Worm (Caenorhabditis elegans) whole organism, early embryonic: ENCODE data around the gene ctsa-1.2.

Experiments
- B0310.2 ChIP-seq: sonication (generic microtip); optimal IDR thresholded peaks from 2 replicates; lab custom pipeline; 2016; ENCODE audit warnings: mild to moderate bottlenecking, missing genetic modification characterization, missing compliant biosample characterization
- F13C5.2 ChIP-seq: sonication (generic microtip); optimal IDR thresholded peaks from 2 replicates; lab custom pipeline; 2017; ENCODE audit warnings: mild to moderate bottlenecking, missing genetic modification characterization, inconsistent platforms, missing compliant biosample characterization
- aly-1 ChIP-seq: sonication (generic microtip); optimal IDR thresholded peaks from 2 replicates; lab custom pipeline; 2016; ENCODE audit warnings: missing genetic modification characterization, missing compliant biosample characterization
- ama-1 ChIP-seq: fragments of 150-350 bp; optimal IDR thresholded peaks from 2 replicates; lab custom pipeline; 2014
- ceh-13 ChIP-seq: fragments of 200-800 bp; sonication (Bioruptor generic); optimal IDR thresholded peaks from 2 replicates; lab custom pipeline; 2018; ENCODE audit warnings: mild to moderate bottlenecking, missing genetic modification characterization, missing compliant biosample characterization
- ceh-36 ChIP-seq: sonication (generic microtip); optimal IDR thresholded peaks from 2 replicates; lab custom pipeline; 2016; ENCODE audit warnings: missing genetic modification characterization, inconsistent platforms, missing compliant biosample characterization
- ets-7 ChIP-seq: sonication (generic microtip); optimal IDR thresholded peaks from 2 replicates; lab custom pipeline; 2016; ENCODE audit warnings: missing genotype, missing genetic modification characterization, missing compliant biosample characterization
- flt-1 ChIP-seq: fragments of 200-800 bp; sonication (Bioruptor generic); IDR thresholded peaks from 2 replicates; pipeline ENCODE4 v1.3.6; 2022; ENCODE audit warnings: missing genetic modification characterization, missing compliant biosample characterization
- hmbx-1 ChIP-seq: sonication (generic microtip); optimal IDR thresholded peaks from 2 replicates; lab custom pipeline; 2016; ENCODE audit warnings: mild to moderate bottlenecking, missing genetic modification characterization, missing compliant biosample characterization
- hmg-4 ChIP-seq: fragments of 200-800 bp; sonication (Bioruptor generic); optimal IDR thresholded peaks from 2 replicates; lab custom pipeline; 2018; ENCODE audit warnings: mild to moderate bottlenecking, missing genetic modification characterization, missing compliant biosample characterization
- hnd-1 ChIP-seq: sonication (generic microtip); optimal IDR thresholded peaks from 2 replicates; lab custom pipeline; 2016; ENCODE audit warnings: missing genetic modification characterization, missing compliant biosample characterization
- pes-1 ChIP-seq: fragments of 200-800 bp; sonication (Bioruptor generic); IDR thresholded peaks from 2 replicates; pipeline ENCODE4 v1.3.6; 2022; ENCODE audit warnings: missing genetic modification reagents, missing genetic modification characterization, missing compliant biosample characterization
- scrt-1 ChIP-seq: fragments of 200-800 bp; sonication (Bioruptor generic); IDR thresholded peaks from 2 replicates; pipeline ENCODE4 v1.3.6; 2022; ENCODE audit warnings: missing genetic modification characterization, missing compliant biosample characterization
- sea-1 ChIP-seq: fragments of 200-800 bp; sonication (Bioruptor generic); conservative IDR thresholded peaks from 2 replicates; pipeline ENCODE4 v1.3.6; 2022; ENCODE audit warnings: missing genetic modification characterization, missing compliant biosample characterization
- tbx-11 ChIP-seq: fragments of 200-800 bp; sonication (Bioruptor generic); IDR thresholded peaks from 2 replicates; pipeline ENCODE4 v1.3.6; 2022; ENCODE audit warnings: missing genetic modification characterization, missing compliant biosample characterization
- tbx-37 ChIP-seq: fragments of 200-800 bp; sonication (Bioruptor generic); conservative IDR thresholded peaks from 2 replicates; pipeline ENCODE4 v1.3.6; 2022; ENCODE audit warnings: missing genetic modification reagents, missing genetic modification characterization, missing compliant biosample characterization
- tra-4 ChIP-seq: sonication (generic microtip); optimal IDR thresholded peaks from 2 replicates; lab custom pipeline; 2017; ENCODE audit warnings: missing genetic modification characterization, missing compliant biosample characterization

The ctsa-1.2 gene

DNA sequence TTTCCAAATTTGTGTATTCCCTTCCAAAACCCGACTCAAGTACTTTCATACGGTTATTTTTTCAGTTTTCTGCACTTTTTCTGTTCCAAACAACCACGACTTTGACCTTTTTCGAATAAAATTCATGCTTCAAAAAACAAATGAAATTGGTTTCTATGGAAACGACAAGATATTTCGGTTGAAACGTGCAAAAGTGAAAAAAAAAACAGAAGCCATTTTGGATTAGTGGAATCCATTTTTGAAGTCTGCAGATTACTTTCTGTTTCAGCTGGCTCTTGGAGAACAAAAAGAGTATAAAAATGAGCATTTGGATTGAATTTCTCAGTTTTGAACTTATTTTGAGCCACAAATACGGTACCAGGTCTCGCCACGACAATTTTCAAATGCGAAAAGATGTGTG, 17.0 kb upstream of the ctsa-1.2 start:
- TF ChIP-seq tra-4 (tag; lab: Kevin White, UChicago), result no peak
- no peak for TF ChIP-seq ceh-13 (GFP tag; lab: Kevin White, UChicago)
- no peak for TF ChIP-seq ceh-36 (tag; lab: Kevin White, UChicago)
- TF ChIP-seq aly-1 (tag; lab: Kevin White, UChicago), result no peak
- TF ChIP-seq pes-1, result no peak
- no peak for TF ChIP-seq sea-1 (GFP tag; lab: Robert Waterston, UW)
- no peak for TF ChIP-seq tbx-11 (GFP tag; lab: Robert Waterston, UW)
- no peak for TF ChIP-seq B0310.2 (tag; lab: Kevin White, UChicago)
- no peak for TF ChIP-seq hnd-1 (tag; lab: Kevin White, UChicago)
- TF ChIP-seq tbx-37, result no peak
- TF ChIP-seq scrt-1, result no peak
- no peak for TF ChIP-seq flt-1 (GFP tag; lab: Robert Waterston, UW)
- no peak for TF ChIP-seq hmg-4 (GFP tag; lab: Kevin White, UChicago)
- TF ChIP-seq ama-1 (lab: Kevin White, UChicago), result no peak

DNA sequence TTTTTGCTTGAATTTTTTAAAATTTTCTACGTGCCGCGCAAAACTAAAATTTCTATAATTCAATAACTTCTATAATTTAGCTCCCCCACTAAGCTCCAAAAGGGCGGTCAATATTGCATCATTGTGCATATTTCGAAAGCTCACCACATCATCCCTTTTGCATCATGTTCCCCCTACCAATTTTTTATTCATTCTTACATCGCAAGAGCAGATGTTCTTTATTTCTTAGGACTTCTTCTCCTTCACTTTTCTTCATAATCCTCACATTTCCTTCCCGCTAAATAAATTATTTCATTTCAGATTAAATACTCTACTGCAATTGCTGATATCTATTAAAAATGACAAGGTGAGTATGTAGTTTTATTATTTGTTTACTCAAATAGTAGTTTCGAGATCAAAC, 15.3 kb upstream of the ctsa-1.2 start, which contains the start of gene ldh-1:
ldh-1 (plus strand) TSS at position 301 of the 400 bp plus-strand sequence.
- TF ChIP-seq B0310.2 (tag; lab: Kevin White, UChicago) (no peak), hnd-1 (tag; lab: Kevin White, UChicago) (no peak), ama-1 (lab: Kevin White, UChicago) (no peak), hmbx-1 (no peak), sea-1 (GFP tag; lab: Robert Waterston, UW) (no peak), pes-1 (no peak), hmg-4 (GFP tag; lab: Kevin White, UChicago) (no peak), ceh-13 (GFP tag; lab: Kevin White, UChicago) (no peak), aly-1 (tag; lab: Kevin White, UChicago) (no peak), scrt-1 (no peak), tbx-11 (GFP tag; lab: Robert Waterston, UW) (no peak), tra-4 (tag; lab: Kevin White, UChicago) (no peak), ets-7 (tag; lab: Kevin White, UChicago) (no peak), flt-1 (GFP tag; lab: Robert Waterston, UW) (no peak), F13C5.2 (tag; lab: Kevin White, UChicago) (no peak), tbx-37 (no peak), ceh-36 (tag; lab: Kevin White, UChicago) (no peak)

DNA sequence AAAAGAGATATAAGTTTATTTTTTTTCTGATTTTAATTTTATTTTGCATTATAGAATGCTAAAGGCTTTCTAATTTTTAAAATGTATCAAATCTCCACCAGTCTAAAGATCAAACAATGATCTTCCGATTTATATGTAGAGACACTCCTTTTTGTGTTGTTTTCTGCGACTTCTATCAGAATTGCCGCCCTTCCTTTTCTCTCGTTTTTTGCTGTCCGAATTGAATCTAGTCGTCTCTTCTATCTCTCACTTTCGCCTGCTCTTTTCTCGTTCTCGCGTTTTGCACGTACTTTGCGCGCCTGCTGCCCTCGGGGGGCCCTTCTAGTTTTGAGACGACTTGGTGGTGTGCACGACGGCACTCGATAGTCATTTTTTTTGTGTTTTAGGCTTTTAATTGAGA, 14.8 kb upstream of the ctsa-1.2 start:
- no peak for TF ChIP-seq F13C5.2 (tag; lab: Kevin White, UChicago)
- no peak for TF ChIP-seq tra-4 (tag; lab: Kevin White, UChicago)
- no peak for TF ChIP-seq ets-7 (tag; lab: Kevin White, UChicago)
- TF ChIP-seq B0310.2 (tag; lab: Kevin White, UChicago), result no peak
- no peak for TF ChIP-seq flt-1 (GFP tag; lab: Robert Waterston, UW)
- TF ChIP-seq hnd-1 (tag; lab: Kevin White, UChicago), result no peak
- TF ChIP-seq sea-1 (GFP tag; lab: Robert Waterston, UW), result no peak
- no peak for TF ChIP-seq ceh-36 (tag; lab: Kevin White, UChicago)
- TF ChIP-seq scrt-1, result no peak
- TF ChIP-seq hmg-4 (GFP tag; lab: Kevin White, UChicago), result no peak
- no peak for TF ChIP-seq aly-1 (tag; lab: Kevin White, UChicago)
- no peak for TF ChIP-seq hmbx-1

DNA sequence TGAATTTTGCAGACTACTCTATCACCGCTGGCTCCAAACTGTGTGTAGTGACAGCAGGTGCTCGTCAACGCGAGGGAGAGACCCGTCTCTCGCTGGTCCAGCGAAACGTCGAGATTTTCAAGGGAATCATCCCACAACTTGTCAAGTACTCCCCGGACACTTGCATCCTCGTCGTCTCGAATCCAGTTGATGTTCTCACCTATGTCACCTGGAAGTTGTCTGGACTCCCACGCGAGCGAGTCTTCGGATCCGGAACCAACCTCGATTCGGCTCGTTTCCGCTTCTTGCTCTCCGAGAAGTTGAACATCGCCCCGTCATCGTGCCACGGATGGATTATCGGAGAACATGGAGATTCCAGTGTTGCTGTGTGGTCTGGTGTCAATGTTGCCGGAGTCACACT, 13.5 kb upstream of the ctsa-1.2 start:
- TF ChIP-seq pes-1, result no peak
- no peak for TF ChIP-seq hnd-1 (tag; lab: Kevin White, UChicago)
- no peak for TF ChIP-seq tbx-11 (GFP tag; lab: Robert Waterston, UW)
- no peak for TF ChIP-seq ama-1 (lab: Kevin White, UChicago)
- TF ChIP-seq hmbx-1, result no peak
- no peak for TF ChIP-seq tbx-37
- TF ChIP-seq ets-7 (tag; lab: Kevin White, UChicago), result no peak
- no peak for TF ChIP-seq sea-1 (GFP tag; lab: Robert Waterston, UW)
- TF ChIP-seq ceh-36 (tag; lab: Kevin White, UChicago), result no peak
- no peak for TF ChIP-seq ceh-13 (GFP tag; lab: Kevin White, UChicago)
- no peak for TF ChIP-seq tra-4 (tag; lab: Kevin White, UChicago)
- no peak for TF ChIP-seq flt-1 (GFP tag; lab: Robert Waterston, UW)
- no peak for TF ChIP-seq B0310.2 (tag; lab: Kevin White, UChicago)
- no peak for TF ChIP-seq hmg-4 (GFP tag; lab: Kevin White, UChicago)
- TF ChIP-seq scrt-1, result no peak

DNA sequence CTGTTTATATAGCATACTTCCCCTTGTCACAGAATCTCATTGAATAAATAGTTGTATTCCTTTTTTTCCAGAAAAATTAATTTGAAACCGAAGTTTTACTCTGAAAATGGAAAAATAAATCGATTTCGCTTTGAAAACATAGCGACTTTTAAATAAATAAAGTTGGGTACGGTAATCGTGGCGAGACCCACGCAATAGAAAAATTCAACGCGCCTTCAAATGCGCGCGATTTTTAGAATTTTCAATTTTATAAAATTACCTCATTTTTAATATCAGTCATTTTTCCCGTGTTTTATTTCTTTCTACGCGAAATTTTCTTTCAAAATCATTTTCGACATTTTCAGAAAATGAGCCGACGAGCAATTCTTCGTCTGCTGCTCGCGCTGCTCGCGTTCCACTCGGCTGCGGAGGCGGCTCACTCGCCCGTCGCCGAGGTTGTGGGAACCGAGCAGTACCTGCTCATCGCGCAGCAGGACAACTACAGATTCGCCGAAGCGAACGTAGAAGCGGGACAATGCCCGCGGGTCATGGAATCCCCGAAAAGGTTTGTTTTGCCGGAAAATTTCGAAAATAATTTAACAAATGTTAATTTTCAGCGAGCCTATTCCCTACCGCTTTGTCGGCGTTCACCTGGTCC, 12.6 kb upstream of the ctsa-1.2 start, which contains the start of gene F13D12.5:
F13D12.5 (plus strand) TSS at position 345 of the 637 bp plus-strand sequence.
- TF ChIP-seq aly-1 (tag; lab: Kevin White, UChicago) (no peak), tra-4 (tag; lab: Kevin White, UChicago) (peak; percentile 1)

DNA sequence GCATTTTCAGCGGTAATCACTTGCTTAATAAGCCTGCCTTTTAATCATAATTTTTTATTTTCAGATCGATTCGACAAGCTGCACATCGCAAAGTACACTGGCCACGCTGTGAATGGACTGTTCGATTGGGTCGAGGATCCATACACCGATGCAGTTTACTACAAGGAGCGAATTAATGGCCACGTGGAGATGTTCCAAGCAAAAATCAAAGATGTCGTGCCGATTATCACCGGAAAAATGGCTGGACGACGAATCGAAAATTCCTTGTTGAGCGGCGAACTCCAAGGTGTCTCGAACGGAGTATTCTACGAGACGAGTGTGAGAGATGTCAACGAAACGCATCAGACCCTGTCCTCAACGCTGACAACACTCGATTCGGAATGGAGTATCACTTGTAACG, 11.7 kb upstream of the ctsa-1.2 start:
- no peak for TF ChIP-seq hmg-4 (GFP tag; lab: Kevin White, UChicago)
- TF ChIP-seq ama-1 (lab: Kevin White, UChicago), result no peak
- TF ChIP-seq flt-1 (GFP tag; lab: Robert Waterston, UW), result no peak
- TF ChIP-seq ceh-13 (GFP tag; lab: Kevin White, UChicago), result no peak
- TF ChIP-seq aly-1 (tag; lab: Kevin White, UChicago), result no peak
- TF ChIP-seq tbx-37, result no peak
- no peak for TF ChIP-seq hmbx-1
- no peak for TF ChIP-seq ceh-36 (tag; lab: Kevin White, UChicago)
- TF ChIP-seq tra-4 (tag; lab: Kevin White, UChicago), result no peak
- TF ChIP-seq F13C5.2 (tag; lab: Kevin White, UChicago), result no peak

- no peak for TF ChIP-seq hmbx-1
- no peak for TF ChIP-seq ceh-13 (GFP tag; lab: Kevin White, UChicago)
- TF ChIP-seq hnd-1 (tag; lab: Kevin White, UChicago), result no peak
- TF ChIP-seq sea-1 (GFP tag; lab: Robert Waterston, UW), result no peak
- TF ChIP-seq tbx-37, result no peak
- TF ChIP-seq hmg-4 (GFP tag; lab: Kevin White, UChicago), result no peak
- no peak for TF ChIP-seq scrt-1
- no peak for TF ChIP-seq ceh-36 (tag; lab: Kevin White, UChicago)
- TF ChIP-seq F13C5.2 (tag; lab: Kevin White, UChicago), result no peak
- TF ChIP-seq ama-1 (lab: Kevin White, UChicago), result no peak
- TF ChIP-seq tbx-11 (GFP tag; lab: Robert Waterston, UW), result no peak
- TF ChIP-seq flt-1 (GFP tag; lab: Robert Waterston, UW), result no peak
Observed at ce11 chrII:11728545-11729105, 10.5 kb upstream of the ctsa-1.2 start, which contains the start of gene alh-8. Gene alh-8 (plus strand): TSS chrII:11729055.
